Fruit fly (Drosophila melanogaster): ENCODE results near the gene CG32069.

Gene CG32069

DNA sequence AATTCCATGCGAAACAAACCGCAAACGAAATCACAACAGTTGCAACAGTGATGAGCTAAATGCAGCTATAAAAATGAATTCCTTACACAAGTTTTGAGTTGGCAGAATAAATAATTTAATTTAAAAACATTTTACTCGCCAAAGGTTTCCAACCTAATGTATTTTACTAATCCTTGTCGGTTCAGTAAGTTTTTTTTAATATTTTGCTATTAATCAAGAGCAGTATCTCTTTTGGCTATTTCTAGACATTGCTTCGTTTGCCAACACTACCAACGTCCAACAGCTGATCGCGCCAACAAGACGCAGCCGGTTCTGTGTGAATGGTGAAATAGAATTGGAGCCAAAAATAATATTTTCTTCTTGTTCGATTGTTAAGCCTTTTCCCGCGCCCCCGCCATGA lies 2.3 kb upstream of the CG32069 start, which contains the start of the genes CG32075, CG45101 and SuUR (continued):
- TF ChIP-seq Six4 (GFP tag; optimal IDR thresholded peaks at IDR 0.05) = peak; percentile 83
- TF ChIP-seq D19B (GFP tag; optimal IDR thresholded peaks at IDR 0.05) = peak; percentile 72
- TF ChIP-seq lov (optimal IDR thresholded peaks at IDR 0.05) = no peak
- TF ChIP-seq lov (GFP tag; IDR thresholded peaks at IDR 0.05) = 0 out of 3 replicates have a peak, but pooled peaks have one; percentile 58
- TF ChIP-seq CG6254 (GFP tag; optimal IDR thresholded peaks at IDR 0.05) = peak; percentile 54
- TF ChIP-seq CG10565 (GFP tag; optimal IDR thresholded peaks at IDR 0.05) = no peak
- peak; percentile 92 for TF ChIP-seq CG14441 (GFP tag; IDR thresholded peaks at IDR 0.05)
- peak; percentile 61 for TF ChIP-seq stwl (tag; optimal IDR thresholded peaks at IDR 0.05)
- no peak; the same call in 1 of the 2 replicates for TF ChIP-seq NFAT (GFP tag; IDR thresholded peaks at IDR 0.05)
- TF ChIP-seq abd-A (tag; optimal IDR thresholded peaks at IDR 0.05) = no peak
- TF ChIP-seq CG15601 (tag; optimal IDR thresholded peaks at IDR 0.05) = peak; percentile 77
- TF ChIP-seq eve (GFP tag; optimal IDR thresholded peaks at IDR 0.05) = peak in 1 of 2 experiments; percentile 32
- TF ChIP-seq stc (GFP tag; IDR thresholded peaks at IDR 0.05) = peak; percentile 85
- no peak for TF ChIP-seq toy (GFP tag; IDR thresholded peaks at IDR 0.05)
- TF ChIP-seq dan (GFP tag; IDR thresholded peaks at IDR 0.05) = peak; percentile 55; the same call in 1 of the 2 replicates
- TF ChIP-seq sd (tag; optimal IDR thresholded peaks at IDR 0.05) = peak; percentile 87
- TF ChIP-seq Atf3 (GFP tag; optimal IDR thresholded peaks at IDR 0.05) = peak; percentile 89
- peak; percentile 74 for TF ChIP-seq gsb-n (tag; optimal IDR thresholded peaks at IDR 0.05)
- peak; percentile 89 for TF ChIP-seq Camta (GFP tag; optimal IDR thresholded peaks at IDR 0.05)
- peak; percentile 82 for TF ChIP-seq CG9215 (GFP tag; IDR thresholded peaks at IDR 0.05)
- TF ChIP-seq CG5245 (GFP tag; optimal IDR thresholded peaks at IDR 0.05) = peak; percentile 65
- TF ChIP-seq sna (GFP tag; IDR thresholded peaks at IDR 0.05; ENCODE audit: partially characterized antibody) = no peak
- peak; percentile 55 for TF ChIP-seq CG17186 (GFP tag; optimal IDR thresholded peaks at IDR 0.05)
- TF ChIP-seq CoRest (tag; optimal IDR thresholded peaks at IDR 0.05) = peak; percentile 89
- peak; percentile 41 for TF ChIP-seq CG17912 (GFP tag; optimal IDR thresholded peaks at IDR 0.05)
- peak; percentile 85 for TF ChIP-seq CG17359 (tag; optimal IDR thresholded peaks at IDR 0.05)
- TF ChIP-seq CG13123 (GFP tag; optimal IDR thresholded peaks at IDR 0.05) = peak; percentile 82
- TF ChIP-seq pros (GFP tag; optimal IDR thresholded peaks at IDR 0.05) = no peak
- no peak for TF ChIP-seq kni (GFP tag; optimal IDR thresholded peaks at IDR 0.05)
- TF ChIP-seq dm (GFP tag; optimal IDR thresholded peaks at IDR 0.05) = peak; percentile 84
- TF ChIP-seq CG34422 (GFP tag; IDR thresholded peaks at IDR 0.05) = peak; percentile 90
- TF ChIP-seq Bdp1 (GFP tag; optimal IDR thresholded peaks at IDR 0.05) = peak; percentile 79
- TF ChIP-seq CG31224 (GFP tag; IDR thresholded peaks at IDR 0.05) = peak; percentile 74
- peak; percentile 61; the same call in 1 of the 3 replicates for TF ChIP-seq CG11560 (tag; IDR thresholded peaks at IDR 0.05)
- peak; percentile 75 for TF ChIP-seq Myb (GFP tag; optimal IDR thresholded peaks at IDR 0.05)
- TF ChIP-seq Fer1 (GFP tag; optimal IDR thresholded peaks at IDR 0.05) = peak; percentile 77
- peak; percentile 96 for TF ChIP-seq CG2120 (GFP tag; optimal IDR thresholded peaks at IDR 0.05)
- peak; percentile 56 for TF ChIP-seq psq (GFP tag; optimal IDR thresholded peaks at IDR 0.05)
- no peak for TF ChIP-seq CG34224 (GFP tag; IDR thresholded peaks at IDR 0.05; ENCODE audit: partially characterized antibody)
- peak; percentile 37 for TF ChIP-seq CG10274 (GFP tag; optimal IDR thresholded peaks at IDR 0.05)
- TF ChIP-seq CG8089 (GFP tag; optimal IDR thresholded peaks at IDR 0.05) = peak; percentile 75
- TF ChIP-seq CG32532 (GFP tag; IDR thresholded peaks at IDR 0.05) = peak; percentile 89
- peak in 1 of 3 experiments; percentile 76 for TF ChIP-seq Stat92E (GFP tag; optimal IDR thresholded peaks at IDR 0.05)
- peak; percentile 73 for TF ChIP-seq Usf (GFP tag; optimal IDR thresholded peaks at IDR 0.05)
- TF ChIP-seq ci (GFP tag; IDR thresholded peaks at IDR 0.05) = peak; percentile 87; the same call in 2 of the 3 replicates
- no peak for TF ChIP-seq zen2 (GFP tag; IDR thresholded peaks at IDR 0.05; ENCODE audit: partially characterized antibody)
- peak; percentile 51 for TF ChIP-seq disco-r (GFP tag; optimal IDR thresholded peaks at IDR 0.05)
- no peak for TF ChIP-seq pan (optimal IDR thresholded peaks at IDR 0.05)
- peak in 1 of 2 experiments; percentile 92 for TF ChIP-seq pan (GFP tag; optimal IDR thresholded peaks at IDR 0.05 in 1 of 2, IDR thresholded peaks at IDR 0.05 in 1 of 2)
- no peak for TF ChIP-seq CG6654 (GFP tag; optimal IDR thresholded peaks at IDR 0.05)
- TF ChIP-seq CG14710 (tag; optimal IDR thresholded peaks at IDR 0.05) = peak; percentile 63
